Worm (Caenorhabditis elegans) whole organism, L3 larva: ENCODE results near the gene C06H5.11.

ENCODE experiments used
- R02D3.7 ChIP-seq: fragments of 150-350 bp; optimal IDR thresholded peaks from 2 replicates; lab custom pipeline; 2014; ENCODE audit warnings: missing biosample characterization, missing genetic modification characterization
- ZK546.5 ChIP-seq: sonication (generic microtip); optimal IDR thresholded peaks from 2 replicates; lab custom pipeline; 2017; ENCODE audit warnings: missing biosample characterization, missing genetic modification characterization
- ama-1 ChIP-seq: fragments of 150-350 bp; optimal IDR thresholded peaks from 2 replicates; lab custom pipeline; 2018
- ceh-16 ChIP-seq: sonication (generic microtip); optimal IDR thresholded peaks from 2 replicates; lab custom pipeline; 2017; ENCODE audit warnings: missing biosample characterization, missing genetic modification characterization
- ceh-28 ChIP-seq: fragments of 150-350 bp; optimal IDR thresholded peaks from 2 replicates; lab custom pipeline; 2014; ENCODE audit warnings: missing biosample characterization, missing genetic modification reagents, missing genetic modification characterization
- ceh-82 ChIP-seq: fragments of 150-350 bp; optimal IDR thresholded peaks from 2 replicates; lab custom pipeline; 2014; ENCODE audit warnings: missing biosample characterization, missing genetic modification characterization
- ceh-9 ChIP-seq: sonication (generic microtip); optimal IDR thresholded peaks from 2 replicates; lab custom pipeline; 2018; ENCODE audit warnings: missing biosample characterization, missing genetic modification characterization
- daf-12 ChIP-seq: fragments of 150-350 bp; optimal IDR thresholded peaks from 2 replicates; lab custom pipeline; 2014; ENCODE audit warnings: missing biosample characterization, missing genetic modification reagents, missing genetic modification characterization
- egl-27 ChIP-seq: sonication (generic microtip); optimal IDR thresholded peaks from 4 replicates; lab custom pipeline; 2017; ENCODE audit warnings: missing biosample characterization, missing genetic modification reagents, missing genetic modification characterization
- egl-5 ChIP-seq: fragments of 150-350 bp; optimal IDR thresholded peaks from 2 replicates; lab custom pipeline; 2017; ENCODE audit warnings: missing biosample characterization, missing genetic modification reagents, missing genetic modification characterization, inconsistent platforms
- elt-1 ChIP-seq: fragments of 150-350 bp; optimal IDR thresholded peaks from 2 replicates; lab custom pipeline; 2014; ENCODE audit warnings: missing biosample characterization, missing genetic modification characterization
- elt-2 ChIP-seq: sonication (generic microtip); optimal IDR thresholded peaks from 2 replicates; lab custom pipeline; 2016; ENCODE audit warnings: missing genetic modification reagents, mild to moderate bottlenecking, missing genetic modification characterization, missing compliant biosample characterization
- elt-3 ChIP-seq, 3 experiments: fragments of 150-350 bp in 1 of 3; sonication (generic microtip) in 2 of 3; optimal IDR thresholded peaks; 2 replicates in 2 of 3; 4 replicates in 1 of 3; lab custom pipeline; 2014 to 2017; ENCODE audit warnings: missing biosample characterization in 3 of 3, missing genetic modification characterization in 3 of 3
- eor-1 ChIP-seq, 2 experiments: fragments of 150-350 bp; optimal IDR thresholded peaks; 2 replicates each; lab custom pipeline; 2014 to 2018; ENCODE audit warnings: missing biosample characterization in 2 of 2, missing genetic modification characterization in 2 of 2
- fkh-10 ChIP-seq: sonication (generic microtip); optimal IDR thresholded peaks from 2 replicates; lab custom pipeline; 2017; ENCODE audit warnings: missing biosample characterization, missing genetic modification reagents, missing genetic modification characterization
- fkh-2 ChIP-seq: fragments of 150-350 bp; optimal IDR thresholded peaks from 2 replicates; lab custom pipeline; 2014; ENCODE audit warnings: missing biosample characterization, missing genetic modification reagents, missing genetic modification characterization
- hmg-11 ChIP-seq: sonication (generic microtip); optimal IDR thresholded peaks from 2 replicates; lab custom pipeline; 2016; ENCODE audit warnings: missing genetic modification characterization, missing compliant biosample characterization
- lin-15B ChIP-seq: fragments of 150-350 bp; optimal IDR thresholded peaks from 2 replicates; lab custom pipeline; 2014; ENCODE audit warnings: missing biosample characterization, missing genetic modification characterization
- lin-39 ChIP-seq: fragments of 150-350 bp; optimal IDR thresholded peaks from 2 replicates; lab custom pipeline; 2018; ENCODE audit warnings: missing biosample characterization, missing genetic modification reagents, missing genetic modification characterization
- lsy-12 ChIP-seq: sonication (generic microtip); optimal IDR thresholded peaks from 2 replicates; lab custom pipeline; 2016; ENCODE audit warnings: mild to moderate bottlenecking, missing genetic modification characterization, missing compliant biosample characterization
- nhr-12 ChIP-seq: fragments of 150-350 bp; optimal IDR thresholded peaks from 2 replicates; lab custom pipeline; 2014; ENCODE audit warnings: missing biosample characterization, missing genetic modification characterization
- nhr-237 ChIP-seq: fragments of 150-350 bp; optimal IDR thresholded peaks from 2 replicates; lab custom pipeline; 2014; ENCODE audit warnings: missing biosample characterization, missing genetic modification characterization
- nhr-25 ChIP-seq: sonication (generic microtip); optimal IDR thresholded peaks from 2 replicates; lab custom pipeline; 2017; ENCODE audit warnings: missing biosample characterization, missing genetic modification characterization
- nhr-28 ChIP-seq: fragments of 150-350 bp; optimal IDR thresholded peaks from 2 replicates; lab custom pipeline; 2014; ENCODE audit warnings: missing biosample characterization, missing genetic modification characterization
- nhr-43 ChIP-seq: sonication (generic microtip); optimal IDR thresholded peaks from 2 replicates; lab custom pipeline; 2016; ENCODE audit warnings: mild to moderate bottlenecking, missing genetic modification characterization, missing compliant biosample characterization; ENCODE audit not compliant: poor library complexity, severe bottlenecking
- nhr-67 ChIP-seq: fragments of 150-350 bp; optimal IDR thresholded peaks from 2 replicates; lab custom pipeline; 2014; ENCODE audit warnings: missing biosample characterization, missing genetic modification characterization
- nhr-76 ChIP-seq: fragments of 150-350 bp; sonication (generic microtip); optimal IDR thresholded peaks from 5 replicates; lab custom pipeline; 2014; ENCODE audit warnings: missing biosample characterization, missing genetic modification characterization
- pha-4 ChIP-seq: fragments of 150-350 bp; optimal IDR thresholded peaks from 2 replicates; lab custom pipeline; 2014; ENCODE audit warnings: missing biosample characterization, missing genetic modification reagents, missing genetic modification characterization
- pqm-1 ChIP-seq: fragments of 150-350 bp; optimal IDR thresholded peaks from 2 replicates; lab custom pipeline; 2017; ENCODE audit warnings: missing biosample characterization, missing genetic modification characterization, inconsistent platforms
- snpc-4 ChIP-seq: fragments of 150-350 bp; optimal IDR thresholded peaks from 2 replicates; lab custom pipeline; 2014; ENCODE audit warnings: missing biosample characterization, missing genetic modification characterization
- tbx-2 ChIP-seq: sonication (generic microtip); optimal IDR thresholded peaks from 2 replicates; lab custom pipeline; 2016; ENCODE audit warnings: mild to moderate bottlenecking, missing genetic modification characterization, missing compliant biosample characterization
- unc-39 ChIP-seq: sonication (generic microtip); optimal IDR thresholded peaks from 4 replicates; lab custom pipeline; 2017; ENCODE audit warnings: missing biosample characterization, missing genetic modification characterization
- unc-62 ChIP-seq: fragments of 150-350 bp; sonication (generic microtip); optimal IDR thresholded peaks from 4 replicates; lab custom pipeline; 2014; ENCODE audit warnings: missing biosample characterization, missing genetic modification reagents, missing genetic modification characterization
- zag-1 ChIP-seq: fragments of 150-350 bp; optimal IDR thresholded peaks from 2 replicates; lab custom pipeline; 2014; ENCODE audit warnings: missing biosample characterization, missing genetic modification characterization
- ztf-4 ChIP-seq: fragments of 150-350 bp; optimal IDR thresholded peaks from 2 replicates; lab custom pipeline; 2014; ENCODE audit warnings: missing biosample characterization, missing genetic modification characterization

The C06H5.11 gene

DNA sequence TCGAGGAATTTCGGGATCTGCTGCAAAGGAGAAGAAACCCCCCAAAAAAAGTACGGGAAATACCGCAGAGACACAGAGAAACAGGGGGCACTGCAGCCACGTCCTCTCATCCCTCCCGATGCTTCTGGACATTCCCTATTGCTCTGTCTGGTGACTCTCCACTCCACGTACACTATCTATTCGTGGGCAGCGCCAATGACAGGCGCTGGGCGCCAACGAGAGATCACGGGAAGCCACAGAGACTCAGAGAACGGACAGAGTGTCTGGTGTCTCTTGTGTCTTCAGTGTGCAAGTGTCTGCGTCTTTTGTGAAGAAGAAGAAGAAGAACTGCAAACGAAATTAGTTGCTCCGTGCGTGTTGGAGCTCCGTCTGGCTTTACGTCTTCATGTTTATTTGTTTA, 36.0 kb downstream of the C06H5.11 start (continued):
- TF ChIP-seq tbx-2 (tag; lab: Kevin White, UChicago) (peak; percentile 68), nhr-28 (no peak), fkh-10 (GFP tag; lab: Kevin White, UChicago) (peak; percentile 64), pqm-1 (tag; lab: Kevin White, UChicago) (peak; percentile 66), snpc-4 (tag; lab: Kevin White, UChicago) (peak; percentile 63), unc-39 (no peak), nhr-12 (tag; lab: Kevin White, UChicago) (no peak), daf-12 (no peak), nhr-25 (tag; lab: Kevin White, UChicago) (peak; percentile 24), eor-1 (tag; optimal IDR thresholded peaks at IDR 0.05; lab: Kevin White, UChicago) (no peak), lin-15B (tag; lab: Kevin White, UChicago) (peak; percentile 79), egl-5 (tag; lab: Kevin White, UChicago) (peak; percentile 62), ZK546.5 (tag; lab: Kevin White, UChicago) (no peak)

- no peak for TF ChIP-seq nhr-12 (tag; lab: Kevin White, UChicago)
- no peak for TF ChIP-seq nhr-43 (tag; lab: Kevin White, UChicago)
- no peak for TF ChIP-seq ceh-9
- no peak for TF ChIP-seq ceh-28 (tag; lab: Kevin White, UChicago)
- no peak for TF ChIP-seq ztf-4 (tag; lab: Kevin White, UChicago)
- TF ChIP-seq lin-15B (tag; lab: Kevin White, UChicago) = no peak
- no peak for TF ChIP-seq unc-62
- TF ChIP-seq ama-1 (lab: Kevin White, UChicago) = no peak
- no peak for TF ChIP-seq snpc-4 (tag; lab: Kevin White, UChicago)
- no peak for TF ChIP-seq nhr-67 (tag; lab: Kevin White, UChicago)
- TF ChIP-seq lsy-12 (tag; lab: Kevin White, UChicago) = no peak
- no peak for TF ChIP-seq tbx-2 (tag; lab: Kevin White, UChicago)
- no peak for TF ChIP-seq nhr-76
- no peak for TF ChIP-seq nhr-28
- TF ChIP-seq lin-39 (tag; lab: Kevin White, UChicago) = no peak
- TF ChIP-seq elt-2 (tag; lab: Kevin White, UChicago) = no peak
- TF ChIP-seq ceh-82 (tag; lab: Kevin White, UChicago) = no peak
Observed at ce11 chrV:17855889-17856288, 38.0 kb downstream of the C06H5.11 start, which contains the start of gene tcc-1. Gene tcc-1, minus strand, starts transcription at chrV:17855989.

ce11 chrV:17845370-17845967, 48.4 kb downstream of the C06H5.11 start:
- no peak for TF ChIP-seq eor-1 (tag; optimal IDR thresholded peaks at IDR 0.05; lab: Kevin White, UChicago)
- TF ChIP-seq elt-3 (tag; optimal IDR thresholded peaks at IDR 0.05; lab: Kevin White, UChicago) = no peak
- no peak for TF ChIP-seq lin-15B (tag; lab: Kevin White, UChicago)
- TF ChIP-seq nhr-237 (tag; lab: Kevin White, UChicago) = no peak
- no peak for TF ChIP-seq nhr-67 (tag; lab: Kevin White, UChicago)
- TF ChIP-seq pqm-1 (tag; lab: Kevin White, UChicago) = no peak
- no peak for TF ChIP-seq ZK546.5 (tag; lab: Kevin White, UChicago)
- no peak for TF ChIP-seq zag-1 (tag; lab: Kevin White, UChicago)
- TF ChIP-seq fkh-2 = no peak
- no peak for TF ChIP-seq egl-27 (tag; lab: Kevin White, UChicago)
- no peak for TF ChIP-seq hmg-11 (tag; lab: Kevin White, UChicago)
- TF ChIP-seq ztf-4 (tag; lab: Kevin White, UChicago) = no peak
- TF ChIP-seq tbx-2 (tag; lab: Kevin White, UChicago) = no peak
- no peak for TF ChIP-seq R02D3.7 (tag; lab: Kevin White, UChicago)
- TF ChIP-seq egl-5 (tag; lab: Kevin White, UChicago) = no peak
- no peak for TF ChIP-seq elt-1 (tag; lab: Kevin White, UChicago)
- no peak for TF ChIP-seq pha-4 (tag; lab: Kevin White, UChicago)
- TF ChIP-seq ceh-82 (tag; lab: Kevin White, UChicago) = no peak
- no peak for TF ChIP-seq ceh-16 (tag; lab: Kevin White, UChicago)

DNA sequence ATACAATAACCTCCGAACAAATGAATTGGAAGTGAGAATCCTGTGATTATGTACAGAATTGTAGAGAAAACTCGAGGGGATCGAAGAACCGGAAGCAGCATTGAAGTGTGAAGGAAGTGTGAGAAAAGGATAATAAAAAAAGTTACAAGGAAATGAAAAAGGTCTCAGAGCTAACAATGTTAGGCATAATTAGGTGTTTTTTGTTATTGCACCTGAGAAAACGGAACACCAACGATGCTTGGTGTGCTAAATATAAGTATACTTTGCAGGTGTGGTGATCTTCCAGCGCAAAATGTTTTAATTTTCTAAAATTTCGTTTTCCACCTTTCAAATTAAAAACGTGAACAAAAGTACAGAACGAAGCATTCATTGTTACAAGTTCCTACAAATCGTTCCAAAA, 49.8 kb downstream of the C06H5.11 start, which contains the start of gene srh-286:
TSS of gene srh-286 (minus strand) at position 101 of the 400 bp plus-strand sequence.
- TF ChIP-seq egl-5 (tag; lab: Kevin White, UChicago) = no peak
